Worm (Caenorhabditis elegans): ENCODE results near the gene K02A2.5.

Gene K02A2.5

ce11 chrII:7392052-7392694 lies 19.7 kb downstream of the K02A2.5 start (continued):
- no peak for TF ChIP-seq C16A3.4 (tag; optimal IDR thresholded peaks at IDR 0.05)
- peak; percentile 53 for TF ChIP-seq xbp-1 (tag; optimal IDR thresholded peaks at IDR 0.05)
- no peak for TF ChIP-seq sptf-1 (tag; optimal IDR thresholded peaks at IDR 0.05)
- TF ChIP-seq aly-2 (tag; optimal IDR thresholded peaks at IDR 0.05) = no peak
- no peak for TF ChIP-seq ceh-63 (GFP tag; optimal IDR thresholded peaks at IDR 0.05)
- TF ChIP-seq nhr-47 (tag; optimal IDR thresholded peaks at IDR 0.05) = peak; percentile 36
- peak; percentile 33 for TF ChIP-seq nhr-90 (tag; optimal IDR thresholded peaks at IDR 0.05; ENCODE audit: poor library complexity)
- TF ChIP-seq tbx-2 (tag; optimal IDR thresholded peaks at IDR 0.05) = peak; percentile 37
- TF ChIP-seq fkh-8 (tag; optimal IDR thresholded peaks at IDR 0.05) = peak; percentile 52
- no peak for TF ChIP-seq lin-15B (tag; optimal IDR thresholded peaks at IDR 0.05)
- TF ChIP-seq unc-86 (tag; optimal IDR thresholded peaks at IDR 0.05) = no peak
- no peak for TF ChIP-seq irx-1 (tag; optimal IDR thresholded peaks at IDR 0.05)
- TF ChIP-seq dpl-1 (GFP tag; optimal IDR thresholded peaks at IDR 0.05) = peak in 2 of 3 experiments; percentile 1 to 3
- no peak for TF ChIP-seq elt-2 (tag; optimal IDR thresholded peaks at IDR 0.05)
- TF ChIP-seq mdl-1 (tag; optimal IDR thresholded peaks at IDR 0.05) = peak in 1 of 2 experiments; percentile 42
- no peak for TF ChIP-seq Y116A8C.19 (tag; optimal IDR thresholded peaks at IDR 0.05; ENCODE audit: borderline replicate concordance)
- no peak for TF ChIP-seq nhr-12 (tag; optimal IDR thresholded peaks at IDR 0.05)
- TF ChIP-seq hlh-4 (tag; optimal IDR thresholded peaks at IDR 0.05) = no peak
- TF ChIP-seq ama-1 (optimal IDR thresholded peaks at IDR 0.05) = no peak
- no peak for TF ChIP-seq unc-30 (tag; optimal IDR thresholded peaks at IDR 0.05)
- no peak for TF ChIP-seq hpl-2 (GFP tag; optimal IDR thresholded peaks at IDR 0.05)
- TF ChIP-seq lin-14 (GFP tag; optimal IDR thresholded peaks at IDR 0.05) = peak; percentile 87
- no peak for TF ChIP-seq unc-130 (tag; optimal IDR thresholded peaks at IDR 0.05)
- TF ChIP-seq lin-39 (tag; optimal IDR thresholded peaks at IDR 0.05) = no peak
- no peak for TF ChIP-seq unc-62 (GFP tag; optimal IDR thresholded peaks at IDR 0.05)
- TF ChIP-seq fos-1 (tag; optimal IDR thresholded peaks at IDR 0.05) = no peak
- TF ChIP-seq fkh-10 (GFP tag; optimal IDR thresholded peaks at IDR 0.05) = no peak
- TF ChIP-seq efl-1 (optimal IDR thresholded peaks at IDR 0.05) = peak; percentile 42 to 62
- TF ChIP-seq efl-1 (GFP tag; optimal IDR thresholded peaks at IDR 0.05 in 1 of 2) = peak; percentile 12 to 93
- TF ChIP-seq sox-4 (tag; optimal IDR thresholded peaks at IDR 0.05) = no peak
- no peak for TF ChIP-seq mab-9 (GFP tag; IDR thresholded peaks at IDR 0.05)
- peak; percentile 6 to 69 for TF ChIP-seq lsy-2 (tag; optimal IDR thresholded peaks at IDR 0.05)
- no peak for TF ChIP-seq ceh-8 (GFP tag; optimal IDR thresholded peaks at IDR 0.05)
- peak; percentile 67 for TF ChIP-seq snu-23 (GFP tag; optimal IDR thresholded peaks at IDR 0.05)
- no peak for TF ChIP-seq jun-1 (tag; optimal IDR thresholded peaks at IDR 0.05)
- TF ChIP-seq ets-5 (GFP tag; IDR thresholded peaks at IDR 0.05) = no peak
- TF ChIP-seq nhr-76 (tag; optimal IDR thresholded peaks at IDR 0.05) = no peak

DNA sequence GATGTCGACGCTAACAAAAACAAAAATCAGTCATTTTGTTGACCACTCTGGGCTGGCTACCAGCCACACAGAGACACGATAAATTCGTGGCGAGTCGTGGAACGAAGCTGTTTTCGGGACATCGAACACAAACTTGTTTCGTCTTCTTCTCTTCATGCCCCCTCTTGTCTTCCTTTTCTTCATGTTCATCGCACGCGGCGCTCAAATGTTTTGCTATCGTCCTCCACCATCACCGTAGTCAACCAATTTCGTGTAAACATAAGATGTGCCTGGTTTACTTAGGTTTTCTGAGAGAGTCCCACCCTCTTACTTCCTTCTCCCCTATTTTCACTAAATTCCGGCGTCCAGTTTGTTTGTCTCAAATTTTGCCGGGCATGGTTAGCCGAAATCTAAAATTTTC lies 21.5 kb downstream of the K02A2.5 start:
- TF ChIP-seq mab-9 (GFP tag; IDR thresholded peaks at IDR 0.05) (no peak), grh-1 (GFP tag; IDR thresholded peaks at IDR 0.05) (no peak), rnt-1 (tag; optimal IDR thresholded peaks at IDR 0.05) (no peak), alr-1 (tag; optimal IDR thresholded peaks at IDR 0.05; ENCODE audit: borderline replicate concordance) (no peak), nhr-12 (tag; optimal IDR thresholded peaks at IDR 0.05) (no peak), lin-14 (GFP tag; optimal IDR thresholded peaks at IDR 0.05) (peak; percentile 5), ets-5 (GFP tag; IDR thresholded peaks at IDR 0.05) (no peak), isw-1 (GFP tag; IDR thresholded peaks at IDR 0.05) (no peak), snpc-4 (tag; optimal IDR thresholded peaks at IDR 0.05) (no peak), lir-3 (tag; optimal IDR thresholded peaks at IDR 0.05; ENCODE audit: poor library complexity) (no peak), unc-62 (GFP tag; optimal IDR thresholded peaks at IDR 0.05) (no peak), nhr-71 (tag; optimal IDR thresholded peaks at IDR 0.05) (no peak), nhr-85 (tag) (peak; percentile 37), ces-1 (GFP tag; optimal IDR thresholded peaks at IDR 0.05) (no peak)

Measured in whole organism, L1 larva.